2 fruit fly cellular contexts compared by ENCODE assay signal in genomic region chr2L:4332962-4333757, dm6.
A peak's percentile ranks its signal among the peaks of the same experiment; 100 is the strongest.
TF ChIP-seq lines count a peak whose summit lies in the region.

No protein-coding gene starts in this region.

TF ChIP-seq in whole organism, embryonic, 481 proteins besides CTCF, POLR2A, EP300 and RAD21 (continued from another document and continues in another):
- TF ChIP-seq CG32532 (GFP tag; IDR thresholded peaks at IDR 0.05; lab: Robert Waterston, UW) (peak; percentile 89), sob (GFP tag; IDR thresholded peaks at IDR 0.05; lab: Robert Waterston, UW) (peak; percentile 83), Bteb2 (GFP tag; optimal IDR thresholded peaks at IDR 0.05; lab: Kevin White, UChicago) (peak; percentile 83), kni (GFP tag; optimal IDR thresholded peaks at IDR 0.05; lab: Kevin White, UChicago) (peak; percentile 97), CG11560 (tag; IDR thresholded peaks at IDR 0.05; lab: Robert Waterston, UW) (peak; percentile 44; the same call in 1 of the 3 replicates), CG4328 (GFP tag; optimal IDR thresholded peaks at IDR 0.05; lab: Kevin White, UChicago) (peak; percentile 56), hb (GFP tag; IDR thresholded peaks at IDR 0.05; lab: Robert Waterston, UW; ENCODE audit: partially characterized antibody) (no peak), gt (GFP tag; IDR thresholded peaks at IDR 0.05; lab: Robert Waterston, UW) (peak; percentile 60), CG31441 (GFP tag; IDR thresholded peaks at IDR 0.05; lab: Robert Waterston, UW) (peak; percentile 80), Adf1 (GFP tag; IDR thresholded peaks at IDR 0.05; lab: Robert Waterston, UW) (peak; percentile 87), CG12659 (GFP tag; optimal IDR thresholded peaks at IDR 0.05; lab: Kevin White, UChicago) (peak; percentile 83), Scr (GFP tag; IDR thresholded peaks at IDR 0.05; lab: Robert Waterston, UW; ENCODE audit: partially characterized antibody) (no peak), H2.0 (GFP tag; IDR thresholded peaks at IDR 0.05; lab: Robert Waterston, UW) (peak; percentile 84), salm (tag; optimal IDR thresholded peaks at IDR 0.05; lab: Kevin White, UChicago) (peak; percentile 75), Bgb (GFP tag; IDR thresholded peaks at IDR 0.05; lab: Robert Waterston, UW; ENCODE audit: partially characterized antibody) (peak; percentile 50; the same call in 1 of the 2 replicates), CG4282 (GFP tag; optimal IDR thresholded peaks at IDR 0.05; lab: Kevin White, UChicago) (peak; percentile 84), CG8290 (GFP tag; optimal IDR thresholded peaks at IDR 0.05; lab: Kevin White, UChicago) (no peak), CG8290 (tag; optimal IDR thresholded peaks at IDR 0.05; lab: Kevin White, UChicago) (peak in 1 of 2 experiments; percentile 70), Max (GFP tag; optimal IDR thresholded peaks at IDR 0.05; lab: Kevin White, UChicago) (peak; percentile 75), CG30403 (GFP tag; optimal IDR thresholded peaks at IDR 0.05; lab: Kevin White, UChicago) (peak; percentile 79), NfI (GFP tag; optimal IDR thresholded peaks at IDR 0.05; lab: Kevin White, UChicago) (peak; percentile 83), ap (GFP tag; IDR thresholded peaks at IDR 0.05; lab: Robert Waterston, UW) (peak; percentile 41), tx (GFP tag; optimal IDR thresholded peaks at IDR 0.05; lab: Kevin White, UChicago) (peak; percentile 81), CG3281 (GFP tag; optimal IDR thresholded peaks at IDR 0.05; lab: Kevin White, UChicago) (peak; percentile 87), CG4404 (GFP tag; IDR thresholded peaks at IDR 0.05; lab: Robert Waterston, UW) (peak; percentile 61), CG8924 (tag; optimal IDR thresholded peaks at IDR 0.05; lab: Kevin White, UChicago) (peak; percentile 70), cwo (GFP tag; optimal IDR thresholded peaks at IDR 0.05; lab: Kevin White, UChicago) (peak; percentile 82), CG11398 (GFP tag; optimal IDR thresholded peaks at IDR 0.05; lab: Kevin White, UChicago) (peak; percentile 82), CG34224 (GFP tag; IDR thresholded peaks at IDR 0.05; lab: Robert Waterston, UW; ENCODE audit: partially characterized antibody) (no peak; the same call in 2 of the 3 replicates), Oaz (GFP tag; IDR thresholded peaks at IDR 0.05; lab: Robert Waterston, UW) (peak; percentile 38), CG3726 (GFP tag; IDR thresholded peaks at IDR 0.05; lab: Robert Waterston, UW) (peak; percentile 90), sisA (GFP tag; IDR thresholded peaks at IDR 0.05; lab: Robert Waterston, UW) (peak; percentile 85), NC2α (GFP tag; optimal IDR thresholded peaks at IDR 0.05; lab: Kevin White, UChicago) (peak; percentile 72), CG3407 (GFP tag; optimal IDR thresholded peaks at IDR 0.05; lab: Kevin White, UChicago) (peak; percentile 71), phol (tag; optimal IDR thresholded peaks at IDR 0.05; lab: Kevin White, UChicago) (peak; percentile 83), Kr (GFP tag; optimal IDR thresholded peaks at IDR 0.05; lab: Kevin White, UChicago) (no peak), chn (GFP tag; optimal IDR thresholded peaks at IDR 0.05; lab: Kevin White, UChicago) (peak; percentile 56), Sox102F (GFP tag; optimal IDR thresholded peaks at IDR 0.05; lab: Kevin White, UChicago) (peak; percentile 88), Myb (GFP tag; optimal IDR thresholded peaks at IDR 0.05; lab: Kevin White, UChicago) (peak; percentile 75), seq (GFP tag; IDR thresholded peaks at IDR 0.05; lab: Robert Waterston, UW) (peak; percentile 76), CG17612 (GFP tag; IDR thresholded peaks at IDR 0.05; lab: Robert Waterston, UW) (peak; percentile 85), ro (GFP tag; IDR thresholded peaks at IDR 0.05; lab: Robert Waterston, UW) (peak; percentile 57), dimm (GFP tag; IDR thresholded peaks at IDR 0.05; lab: Robert Waterston, UW) (peak; percentile 69), CG10274 (GFP tag; optimal IDR thresholded peaks at IDR 0.05; lab: Kevin White, UChicago) (peak; percentile 57), Six4 (GFP tag; optimal IDR thresholded peaks at IDR 0.05; lab: Kevin White, UChicago) (peak; percentile 45), CG17568 (GFP tag; optimal IDR thresholded peaks at IDR 0.05; lab: Kevin White, UChicago) (no peak), HmgZ (tag; optimal IDR thresholded peaks at IDR 0.05; lab: Kevin White, UChicago) (peak; percentile 48), Pdp1 (GFP tag; optimal IDR thresholded peaks at IDR 0.05; lab: Kevin White, UChicago) (peak; percentile 78 to 79), Sin3A (optimal IDR thresholded peaks at IDR 0.05; lab: Kevin White, UChicago) (no peak), Eip74EF (GFP tag; optimal IDR thresholded peaks at IDR 0.05; lab: Kevin White, UChicago) (peak in 1 of 2 experiments; percentile 76), CG17385 (GFP tag; optimal IDR thresholded peaks at IDR 0.05; lab: Kevin White, UChicago) (peak; percentile 63), lilli (GFP tag; optimal IDR thresholded peaks at IDR 0.05; lab: Kevin White, UChicago) (peak; percentile 70), CG16863 (GFP tag; optimal IDR thresholded peaks at IDR 0.05; lab: Kevin White, UChicago) (peak; percentile 85), D (optimal IDR thresholded peaks at IDR 0.05; lab: Kevin White, UChicago) (no peak), D (GFP tag; optimal IDR thresholded peaks at IDR 0.05; lab: Kevin White, UChicago) (peak; percentile 59), CG14441 (GFP tag; IDR thresholded peaks at IDR 0.05; lab: Robert Waterston, UW) (peak; percentile 83), wor (GFP tag; IDR thresholded peaks at IDR 0.05; lab: Robert Waterston, UW) (peak; percentile 73), CG2202 (tag; optimal IDR thresholded peaks at IDR 0.05; lab: Kevin White, UChicago) (peak; percentile 26), CG6272 (GFP tag; IDR thresholded peaks at IDR 0.05; lab: Robert Waterston, UW) (peak; percentile 73), HLH54F (GFP tag; optimal IDR thresholded peaks at IDR 0.05; lab: Kevin White, UChicago) (peak; percentile 80), CG2712 (tag; optimal IDR thresholded peaks at IDR 0.05; lab: Kevin White, UChicago) (peak; percentile 86), lbe (GFP tag; optimal IDR thresholded peaks at IDR 0.05; lab: Kevin White, UChicago) (peak; percentile 54), CG13894 (tag; optimal IDR thresholded peaks at IDR 0.05; lab: Kevin White, UChicago) (peak; percentile 59), nau (GFP tag; optimal IDR thresholded peaks at IDR 0.05; lab: Kevin White, UChicago) (peak; percentile 80), Med (GFP tag; lab: Kevin White, UChicago) (peak; percentile 98)

TF ChIP-seq in whole organism, prepupa, 60 proteins besides CTCF, POLR2A, EP300 and RAD21 (continued from another document):
- TF ChIP-seq CG6163 (GFP tag; IDR thresholded peaks at IDR 0.05; lab: Robert Waterston, UW) (peak; percentile 95), Eip93F (GFP tag; optimal IDR thresholded peaks at IDR 0.05; lab: Kevin White, UChicago) (peak; percentile 82), Smox (GFP tag; optimal IDR thresholded peaks at IDR 0.05; lab: Kevin White, UChicago) (peak; percentile 87), Ets21C (GFP tag; optimal IDR thresholded peaks at IDR 0.05; lab: Kevin White, UChicago) (peak; percentile 72), CG3919 (GFP tag; optimal IDR thresholded peaks at IDR 0.05; lab: Kevin White, UChicago) (peak; percentile 95), ss (GFP tag; optimal IDR thresholded peaks at IDR 0.05; lab: Kevin White, UChicago) (peak; percentile 92 to 93), CG11902 (GFP tag; optimal IDR thresholded peaks at IDR 0.05; lab: Kevin White, UChicago) (peak; percentile 84), CG6792 (GFP tag; optimal IDR thresholded peaks at IDR 0.05; lab: Kevin White, UChicago) (peak; percentile 86), Blimp-1 (GFP tag; optimal IDR thresholded peaks at IDR 0.05; lab: Kevin White, UChicago) (peak; percentile 56)
TF ChIP-seq in whole organism, prepupa: peak in this region for 59.
